In genomic region chr3R:11780181-11780688, dm6 we compare ENCODE assay signal across 4 fruit fly cellular contexts.
TF ChIP-seq lines count a peak whose summit lies in the region.

No protein-coding gene starts in this region.

TF ChIP-seq in whole organism, adult, 20 proteins besides CTCF, POLR2A, EP300 and RAD21 (continued from another document):
- peak; percentile 85 for TF ChIP-seq CG12768 (GFP tag; optimal IDR thresholded peaks at IDR 0.05; lab: Kevin White, UChicago)
- peak; percentile 91 for TF ChIP-seq CG7045 (GFP tag; optimal IDR thresholded peaks at IDR 0.05; lab: Kevin White, UChicago)

TF ChIP-seq in whole organism, embryonic, 481 proteins besides CTCF, POLR2A, EP300 and RAD21 (continued from another document and continues in another):
- peak; percentile 93 for TF ChIP-seq cato (GFP tag; optimal IDR thresholded peaks at IDR 0.05; lab: Kevin White, UChicago; ENCODE audit: borderline replicate concordance)
- peak; percentile 95 for TF ChIP-seq croc (GFP tag; conservative IDR thresholded peaks at IDR 0.05; lab: Robert Waterston, UW)
- TF ChIP-seq CG7556 (GFP tag; optimal IDR thresholded peaks at IDR 0.05; lab: Kevin White, UChicago), result peak; percentile 95
- no peak for TF ChIP-seq CG10543 (GFP tag; optimal IDR thresholded peaks at IDR 0.05; lab: Kevin White, UChicago)
- TF ChIP-seq CG2712 (tag; optimal IDR thresholded peaks at IDR 0.05; lab: Kevin White, UChicago), result peak; percentile 99
- TF ChIP-seq CG18619 (GFP tag; optimal IDR thresholded peaks at IDR 0.05; lab: Kevin White, UChicago), result peak; percentile 87
- no peak for TF ChIP-seq Dp (GFP tag; optimal IDR thresholded peaks at IDR 0.05; lab: Kevin White, UChicago)
- no peak for TF ChIP-seq CG9876 (GFP tag; optimal IDR thresholded peaks at IDR 0.05; lab: Kevin White, UChicago)
- TF ChIP-seq aop (GFP tag; IDR thresholded peaks at IDR 0.05; lab: Robert Waterston, UW), result 0 out of 2 replicates have a peak, but pooled peaks have one; percentile 18
- no peak for TF ChIP-seq nerfin-2 (GFP tag; IDR thresholded peaks at IDR 0.05; lab: Robert Waterston, UW; ENCODE audit: partially characterized antibody)
- no peak for TF ChIP-seq toy (GFP tag; IDR thresholded peaks at IDR 0.05; lab: Robert Waterston, UW)
- TF ChIP-seq fru (optimal IDR thresholded peaks at IDR 0.05; lab: Kevin White, UChicago), result no peak
- peak; percentile 80 for TF ChIP-seq HHEX (GFP tag; optimal IDR thresholded peaks at IDR 0.05; lab: Kevin White, UChicago)
- TF ChIP-seq CG6689 (GFP tag; IDR thresholded peaks at IDR 0.05; lab: Robert Waterston, UW), result peak; percentile 88
- TF ChIP-seq tap (tag; optimal IDR thresholded peaks at IDR 0.05; lab: Kevin White, UChicago), result peak; percentile 84
- TF ChIP-seq HmgD (GFP tag; optimal IDR thresholded peaks at IDR 0.05; lab: Kevin White, UChicago), result no peak
- no peak for TF ChIP-seq wdn (GFP tag; IDR thresholded peaks at IDR 0.05; lab: Robert Waterston, UW)
- TF ChIP-seq onecut (GFP tag; IDR thresholded peaks at IDR 0.05; lab: Robert Waterston, UW), result peak; percentile 90
- peak; percentile 84 for TF ChIP-seq CG11093 (GFP tag; IDR thresholded peaks at IDR 0.05; lab: Robert Waterston, UW)
- TF ChIP-seq CG30403 (GFP tag; optimal IDR thresholded peaks at IDR 0.05; lab: Kevin White, UChicago), result peak; percentile 93
- TF ChIP-seq CG1647 (GFP tag; optimal IDR thresholded peaks at IDR 0.05; lab: Kevin White, UChicago), result peak; percentile 26
- peak; percentile 82 for TF ChIP-seq Max (GFP tag; optimal IDR thresholded peaks at IDR 0.05; lab: Kevin White, UChicago)
- TF ChIP-seq Atf3 (GFP tag; optimal IDR thresholded peaks at IDR 0.05; lab: Kevin White, UChicago), result peak; percentile 43
- peak; percentile 38 for TF ChIP-seq grn (GFP tag; optimal IDR thresholded peaks at IDR 0.05; lab: Kevin White, UChicago)
- peak; percentile 95 for TF ChIP-seq CG2875 (GFP tag; optimal IDR thresholded peaks at IDR 0.05; lab: Kevin White, UChicago)
- no peak for TF ChIP-seq CG7928 (GFP tag; optimal IDR thresholded peaks at IDR 0.05; lab: Kevin White, UChicago)
- TF ChIP-seq Camta (GFP tag; optimal IDR thresholded peaks at IDR 0.05; lab: Kevin White, UChicago), result no peak
- no peak for TF ChIP-seq Poxn (GFP tag; IDR thresholded peaks at IDR 0.05; lab: Robert Waterston, UW)
- TF ChIP-seq Antp (GFP tag; optimal IDR thresholded peaks at IDR 0.05; lab: Kevin White, UChicago), result no peak
- TF ChIP-seq Mes4 (GFP tag; optimal IDR thresholded peaks at IDR 0.05; lab: Kevin White, UChicago), result no peak
- TF ChIP-seq CG16815 (GFP tag; optimal IDR thresholded peaks at IDR 0.05; lab: Kevin White, UChicago), result peak; percentile 97
- TF ChIP-seq CG12155 (GFP tag; optimal IDR thresholded peaks at IDR 0.05; lab: Kevin White, UChicago), result peak; percentile 84
- TF ChIP-seq CG34422 (GFP tag; IDR thresholded peaks at IDR 0.05; lab: Robert Waterston, UW), result peak; percentile 90; the same call in 2 of the 3 replicates
- peak; percentile 86 for TF ChIP-seq lmd (GFP tag; IDR thresholded peaks at IDR 0.05; lab: Robert Waterston, UW)
- no peak for TF ChIP-seq NFAT (GFP tag; IDR thresholded peaks at IDR 0.05; lab: Robert Waterston, UW)
- TF ChIP-seq CG7839 (tag; optimal IDR thresholded peaks at IDR 0.05; lab: Kevin White, UChicago), result peak; percentile 96
- peak; percentile 85; the same call in 2 of the 3 replicates for TF ChIP-seq ase (GFP tag; IDR thresholded peaks at IDR 0.05; lab: Robert Waterston, UW)
- TF ChIP-seq trh (GFP tag; optimal IDR thresholded peaks at IDR 0.05; lab: Kevin White, UChicago), result peak; percentile 87
- TF ChIP-seq sim (GFP tag; IDR thresholded peaks at IDR 0.05; lab: Robert Waterston, UW), result peak; percentile 89
- TF ChIP-seq Pdp1 (GFP tag; optimal IDR thresholded peaks at IDR 0.05; lab: Kevin White, UChicago), result peak; percentile 28 to 76
- TF ChIP-seq oc (tag; optimal IDR thresholded peaks at IDR 0.05; lab: Kevin White, UChicago), result peak; percentile 94
- no peak for TF ChIP-seq mld (GFP tag; IDR thresholded peaks at IDR 0.05; lab: Robert Waterston, UW; ENCODE audit: partially characterized antibody)
- peak; percentile 50 for TF ChIP-seq Nf-YC (tag; optimal IDR thresholded peaks at IDR 0.05; lab: Kevin White, UChicago)

TF ChIP-seq in whole organism, prepupa, 60 proteins besides CTCF, POLR2A, EP300 and RAD21 (continued from another document):
- peak; percentile 80 for TF ChIP-seq Ets21C (GFP tag; optimal IDR thresholded peaks at IDR 0.05; lab: Kevin White, UChicago)
- peak; percentile 96 for TF ChIP-seq CG7368 (GFP tag; optimal IDR thresholded peaks at IDR 0.05; lab: Kevin White, UChicago)
- peak; percentile 91 for TF ChIP-seq Sox102F (GFP tag; optimal IDR thresholded peaks at IDR 0.05; lab: Kevin White, UChicago)
- TF ChIP-seq CG11762 (GFP tag; optimal IDR thresholded peaks at IDR 0.05; lab: Kevin White, UChicago; ENCODE audit: insufficient read depth), result peak; percentile 95
- peak; percentile 96 for TF ChIP-seq CG6792 (GFP tag; optimal IDR thresholded peaks at IDR 0.05; lab: Kevin White, UChicago)
- peak; percentile 78 for TF ChIP-seq vri (GFP tag; optimal IDR thresholded peaks at IDR 0.05; lab: Kevin White, UChicago)
- peak; percentile 93 for TF ChIP-seq Eip75B (GFP tag; optimal IDR thresholded peaks at IDR 0.05; lab: Kevin White, UChicago)
- peak; percentile 86 for TF ChIP-seq Blimp-1 (GFP tag; optimal IDR thresholded peaks at IDR 0.05; lab: Kevin White, UChicago)
- TF ChIP-seq Hr38 (GFP tag; optimal IDR thresholded peaks at IDR 0.05; lab: Kevin White, UChicago), result no peak
- TF ChIP-seq OdsH (GFP tag; optimal IDR thresholded peaks at IDR 0.05; lab: Kevin White, UChicago), result peak; percentile 98
- peak; percentile 87 for TF ChIP-seq dac (GFP tag; optimal IDR thresholded peaks at IDR 0.05; lab: Kevin White, UChicago)
- TF ChIP-seq achi (GFP tag; optimal IDR thresholded peaks at IDR 0.05; lab: Kevin White, UChicago), result peak; percentile 97
- peak; percentile 92 for TF ChIP-seq CG11294 (GFP tag; IDR thresholded peaks at IDR 0.05; lab: Robert Waterston, UW)
- TF ChIP-seq lz (GFP tag; optimal IDR thresholded peaks at IDR 0.05; lab: Kevin White, UChicago), result peak; percentile 94
- TF ChIP-seq Met (GFP tag; optimal IDR thresholded peaks at IDR 0.05; lab: Kevin White, UChicago), result peak; percentile 93
- peak; percentile 79 for TF ChIP-seq CG6854 (GFP tag; optimal IDR thresholded peaks at IDR 0.05; lab: Kevin White, UChicago)
- TF ChIP-seq eg (GFP tag; IDR thresholded peaks at IDR 0.05; lab: Robert Waterston, UW), result peak; percentile 97
- TF ChIP-seq CG3919 (GFP tag; optimal IDR thresholded peaks at IDR 0.05; lab: Kevin White, UChicago), result peak; percentile 98
- TF ChIP-seq CG8319 (GFP tag; optimal IDR thresholded peaks at IDR 0.05; lab: Kevin White, UChicago), result peak; percentile 93
- peak; percentile 97 for TF ChIP-seq esn (GFP tag; optimal IDR thresholded peaks at IDR 0.05; lab: Kevin White, UChicago)
- TF ChIP-seq CG4318 (GFP tag; optimal IDR thresholded peaks at IDR 0.05; lab: Kevin White, UChicago), result peak; percentile 98
- TF ChIP-seq Hr4 (GFP tag; optimal IDR thresholded peaks at IDR 0.05; lab: Kevin White, UChicago), result peak; percentile 94
- peak; percentile 89 for TF ChIP-seq CG31627 (GFP tag; optimal IDR thresholded peaks at IDR 0.05; lab: Kevin White, UChicago)
- TF ChIP-seq CG1621 (tag; optimal IDR thresholded peaks at IDR 0.05; lab: Kevin White, UChicago), result peak; percentile 92
- peak; percentile 95 for TF ChIP-seq CG16779 (tag; optimal IDR thresholded peaks at IDR 0.05; lab: Kevin White, UChicago)
- TF ChIP-seq CG10669 (GFP tag; optimal IDR thresholded peaks at IDR 0.05; lab: Kevin White, UChicago), result peak; percentile 97
- peak; percentile 93 for TF ChIP-seq pdm3 (GFP tag; optimal IDR thresholded peaks at IDR 0.05; lab: Kevin White, UChicago)
- TF ChIP-seq CG15336 (GFP tag; IDR thresholded peaks at IDR 0.05; lab: Robert Waterston, UW), result peak; percentile 93
- TF ChIP-seq spab (GFP tag; optimal IDR thresholded peaks at IDR 0.05; lab: Kevin White, UChicago), result peak; percentile 98
- TF ChIP-seq CG34406 (GFP tag; optimal IDR thresholded peaks at IDR 0.05; lab: Kevin White, UChicago), result peak; percentile 98
- peak; percentile 89 for TF ChIP-seq Sox14 (GFP tag; optimal IDR thresholded peaks at IDR 0.05; lab: Kevin White, UChicago)
- peak; percentile 93 for TF ChIP-seq Lpt (GFP tag; optimal IDR thresholded peaks at IDR 0.05; lab: Kevin White, UChicago)
- peak; percentile 92 for TF ChIP-seq CG9139 (GFP tag; optimal IDR thresholded peaks at IDR 0.05; lab: Kevin White, UChicago)
- TF ChIP-seq Smox (GFP tag; optimal IDR thresholded peaks at IDR 0.05; lab: Kevin White, UChicago), result peak; percentile 92
- peak; percentile 87 for TF ChIP-seq Hr39 (GFP tag; optimal IDR thresholded peaks at IDR 0.05; lab: Kevin White, UChicago)
- TF ChIP-seq fkh (GFP tag; optimal IDR thresholded peaks at IDR 0.05; lab: Kevin White, UChicago), result no peak
- TF ChIP-seq Gug (GFP tag; IDR thresholded peaks at IDR 0.05; lab: Robert Waterston, UW), result peak; percentile 90
- peak; percentile 96 for TF ChIP-seq CG6276 (GFP tag; optimal IDR thresholded peaks at IDR 0.05; lab: Kevin White, UChicago)
- TF ChIP-seq CG3032 (tag; optimal IDR thresholded peaks at IDR 0.05; lab: Kevin White, UChicago), result peak; percentile 99
- peak; percentile 99 for TF ChIP-seq Eip78C (GFP tag; lab: Kevin White, UChicago)
- peak; percentile 95 for TF ChIP-seq CG11902 (GFP tag; optimal IDR thresholded peaks at IDR 0.05; lab: Kevin White, UChicago)
TF ChIP-seq in whole organism, prepupa: peak in this region for 58.

TF ChIP-seq in whole organism, wandering third instar larva, 38 proteins besides CTCF, POLR2A, EP300 and RAD21 (continued from another document):
- TF ChIP-seq dmrt93B (GFP tag; optimal IDR thresholded peaks at IDR 0.05; lab: Kevin White, UChicago), result peak; percentile 95
- TF ChIP-seq foxo (GFP tag; optimal IDR thresholded peaks at IDR 0.05; lab: Kevin White, UChicago), result peak in 1 of 2 experiments; percentile 96
- TF ChIP-seq woc (GFP tag; optimal IDR thresholded peaks at IDR 0.05; lab: Kevin White, UChicago), result peak; percentile 71
- peak; percentile 7 for TF ChIP-seq Myc (optimal IDR thresholded peaks at IDR 0.05; lab: Kevin White, UChicago)
- peak; percentile 56 for TF ChIP-seq Dif (GFP tag; optimal IDR thresholded peaks at IDR 0.05; lab: Kevin White, UChicago; ENCODE audit: partially characterized antibody)
- TF ChIP-seq pan (optimal IDR thresholded peaks at IDR 0.05; lab: Kevin White, UChicago), result no peak
- TF ChIP-seq dsf (GFP tag; optimal IDR thresholded peaks at IDR 0.05; lab: Kevin White, UChicago; ENCODE audit: borderline replicate concordance), result peak; percentile 62
- TF ChIP-seq Mio (GFP tag; optimal IDR thresholded peaks at IDR 0.05; lab: Kevin White, UChicago), result no peak
- peak; percentile 61 for TF ChIP-seq brk (GFP tag; optimal IDR thresholded peaks at IDR 0.05; lab: Kevin White, UChicago)
- peak; percentile 84 for TF ChIP-seq ey (GFP tag; optimal IDR thresholded peaks at IDR 0.05; lab: Kevin White, UChicago)
- TF ChIP-seq CrebA (GFP tag; optimal IDR thresholded peaks at IDR 0.05; lab: Kevin White, UChicago; ENCODE audit: borderline replicate concordance), result no peak
- no peak for TF ChIP-seq N (GFP tag; optimal IDR thresholded peaks at IDR 0.05; lab: Kevin White, UChicago)
- TF ChIP-seq Abd-B (GFP tag; optimal IDR thresholded peaks at IDR 0.05; lab: Kevin White, UChicago), result no peak
- TF ChIP-seq rgr (GFP tag; optimal IDR thresholded peaks at IDR 0.05; lab: Kevin White, UChicago), result peak; percentile 94
- TF ChIP-seq GATAd (GFP tag; optimal IDR thresholded peaks at IDR 0.05; lab: Kevin White, UChicago), result no peak
- no peak for TF ChIP-seq Hr78 (GFP tag; optimal IDR thresholded peaks at IDR 0.05; lab: Kevin White, UChicago)
